Worm (Caenorhabditis elegans): ENCODE data around the gene C18B12.4.

The C18B12.4 gene

ce11 chrX:15040552-15041080, at the start of gene C18B12.4:
TSS of gene C18B12.4 (minus strand) at chrX:15040602.
- no peak for TF ChIP-seq snpc-1.1 (tag; optimal IDR thresholded peaks at IDR 0.05; ENCODE audit: insufficient read depth)
- peak; percentile 44 for TF ChIP-seq ztf-18 (tag; optimal IDR thresholded peaks at IDR 0.05)
- TF ChIP-seq K12H6.12 (tag; optimal IDR thresholded peaks at IDR 0.05): peak; percentile 89
- TF ChIP-seq repo-1 (tag; optimal IDR thresholded peaks at IDR 0.05): peak; percentile 36
- peak; percentile 83 for TF ChIP-seq Y67H2A.10 (GFP tag; conservative IDR thresholded peaks at IDR 0.05)
- peak; percentile 85 for TF ChIP-seq lin-40 (tag; optimal IDR thresholded peaks at IDR 0.05)
- TF ChIP-seq ztf-25 (GFP tag; IDR thresholded peaks at IDR 0.05): no peak
- peak; percentile 60 for TF ChIP-seq efl-1 (GFP tag; optimal IDR thresholded peaks at IDR 0.05)
- peak; percentile 77; the same call in 1 of the 2 replicates for TF ChIP-seq egl-44 (GFP tag; IDR thresholded peaks at IDR 0.05)
- TF ChIP-seq atf-7 (tag; optimal IDR thresholded peaks at IDR 0.05): peak; percentile 69
- TF ChIP-seq B0261.1 (tag; optimal IDR thresholded peaks at IDR 0.05): peak; percentile 6
- no peak; the same call in 1 of the 2 replicates for TF ChIP-seq lin-26 (GFP tag; IDR thresholded peaks at IDR 0.05)
- peak; percentile 64; the same call in 1 of the 2 replicates for TF ChIP-seq let-526 (GFP tag; IDR thresholded peaks at IDR 0.05)
- TF ChIP-seq F57C9.4 (tag; optimal IDR thresholded peaks at IDR 0.05): no peak
- TF ChIP-seq F23B12.7 (tag; optimal IDR thresholded peaks at IDR 0.05; ENCODE audit: insufficient read depth): peak; percentile 59
- peak; percentile 65 for TF ChIP-seq tbp1 (GFP tag; optimal IDR thresholded peaks at IDR 0.05)
- TF ChIP-seq attf-5 (GFP tag; optimal IDR thresholded peaks at IDR 0.05): peak; percentile 93
- peak; percentile 55; the same call in 1 of the 2 replicates for TF ChIP-seq C06A6.2 (GFP tag; conservative IDR thresholded peaks at IDR 0.05)
- TF ChIP-seq tlf-1 (GFP tag; optimal IDR thresholded peaks at IDR 0.05): peak; percentile 37
- TF ChIP-seq tbx-9 (tag; optimal IDR thresholded peaks at IDR 0.05; ENCODE audit: borderline replicate concordance): no peak
- TF ChIP-seq mxl-1 (tag; optimal IDR thresholded peaks at IDR 0.05): no peak
- TF ChIP-seq K11D2.4 (GFP tag; IDR thresholded peaks at IDR 0.05): peak; percentile 87; the same call in 1 of the 2 replicates
- TF ChIP-seq hmg-20 (GFP tag; IDR thresholded peaks at IDR 0.05): no peak
- TF ChIP-seq F52B5.7 (tag; optimal IDR thresholded peaks at IDR 0.05): peak; percentile 26
- peak; percentile 64 for TF ChIP-seq ZK185.1 (tag; optimal IDR thresholded peaks at IDR 0.05; ENCODE audit: poor library complexity, severe bottlenecking)
- TF ChIP-seq F37B4.10 (GFP tag; IDR thresholded peaks at IDR 0.05): no peak
- peak; percentile 98 for TF ChIP-seq zfh-2 (GFP tag; conservative IDR thresholded peaks at IDR 0.05)
- peak; percentile 66; the same call in 1 of the 2 replicates for TF ChIP-seq pbrm-1 (GFP tag; IDR thresholded peaks at IDR 0.05)
- TF ChIP-seq egl-18 (GFP tag; IDR thresholded peaks at IDR 0.05): no peak
- peak; percentile 95 for TF ChIP-seq mcd-1 (GFP tag; IDR thresholded peaks at IDR 0.05)
- TF ChIP-seq let-607 (tag; optimal IDR thresholded peaks at IDR 0.05): peak; percentile 25 to 58
- TF ChIP-seq snpc-4 (GFP tag; optimal IDR thresholded peaks at IDR 0.05): no peak
- peak; percentile 19 to 74 (median 62) for TF ChIP-seq snpc-4 (tag; optimal IDR thresholded peaks at IDR 0.05)
- TF ChIP-seq ztf-26 (tag; optimal IDR thresholded peaks at IDR 0.05): peak; percentile 93
- TF ChIP-seq rcor-1 (GFP tag; IDR thresholded peaks at IDR 0.05): peak; percentile 75
- TF ChIP-seq hlh-26 (GFP tag; conservative IDR thresholded peaks at IDR 0.05): no peak
- peak; percentile 51 for TF ChIP-seq gei-17 (GFP tag; optimal IDR thresholded peaks at IDR 0.05)
- no peak for TF ChIP-seq nfya-1 (tag; optimal IDR thresholded peaks at IDR 0.05; ENCODE audit: borderline replicate concordance, insufficient read depth)
- TF ChIP-seq F39B2.1 (GFP tag; IDR thresholded peaks at IDR 0.05): no peak
- peak; percentile 70 for TF ChIP-seq attf-3 (GFP tag; conservative IDR thresholded peaks at IDR 0.05)
- TF ChIP-seq Y53F4B.3 (GFP tag; IDR thresholded peaks at IDR 0.05): no peak
- peak; percentile 47 for TF ChIP-seq ztf-22 (GFP tag; optimal IDR thresholded peaks at IDR 0.05)
- peak; percentile 46 for TF ChIP-seq nhr-90 (tag; optimal IDR thresholded peaks at IDR 0.05)
- TF ChIP-seq Y56A3A.18 (GFP tag; IDR thresholded peaks at IDR 0.05): peak; percentile 39; the same call in 1 of the 2 replicates
- TF ChIP-seq Y95B8A.8 (GFP tag; IDR thresholded peaks at IDR 0.05): 0 out of 2 replicates have a peak, but pooled peaks have one; percentile 30
- TF ChIP-seq madf-3 (GFP tag; IDR thresholded peaks at IDR 0.05): peak; percentile 70; the same call in 1 of the 2 replicates
- peak; percentile 91 for TF ChIP-seq nhr-80 (tag; optimal IDR thresholded peaks at IDR 0.05)

All from whole organism, young adult.